Fruit fly (Drosophila melanogaster) whole organism, prepupa: ENCODE results near the gene N.
A peak's percentile ranks its signal among the peaks of the same experiment; 100 is the strongest.

Source experiments
- Blimp-1 ChIP-seq: fragments of 200-800 bp; sonication (Bioruptor generic); optimal IDR thresholded peaks from 3 replicates; lab custom pipeline; 2017; ENCODE audit warnings: missing biosample characterization, missing genetic modification characterization, mild to moderate bottlenecking, moderate library complexity, missing genetic modification reagents
- CG10631 ChIP-seq: fragments of 200-800 bp; sonication (Bioruptor generic); optimal IDR thresholded peaks from 2 replicates; lab custom pipeline; 2016; ENCODE audit warnings: missing biosample characterization, missing genetic modification characterization
- CG10669 ChIP-seq: fragments of 200-800 bp; sonication (Bioruptor generic); optimal IDR thresholded peaks from 3 replicates; lab custom pipeline; 2018; ENCODE audit warnings: missing biosample characterization, mild to moderate bottlenecking, missing genetic modification characterization, moderate library complexity
- CG11902 ChIP-seq: fragments of 200-800 bp; sonication (Bioruptor generic); optimal IDR thresholded peaks from 3 replicates; lab custom pipeline; 2016; ENCODE audit warnings: missing biosample characterization, missing genetic modification characterization
- CG15336 ChIP-seq: fragments of 200-800 bp; sonication (Bioruptor generic); IDR thresholded peaks from 2 replicates; pipeline ENCODE4 v1.3.6; 2022; ENCODE audit warnings: missing biosample characterization, missing genetic modification characterization
- CG1621 ChIP-seq: fragments of 200-800 bp; sonication (Bioruptor generic); optimal IDR thresholded peaks from 3 replicates; lab custom pipeline; 2018; ENCODE audit warnings: missing biosample characterization, mild to moderate bottlenecking, missing genetic modification characterization
- CG16779 ChIP-seq: fragments of 200-800 bp; sonication (Bioruptor generic); optimal IDR thresholded peaks from 3 replicates; lab custom pipeline; 2017; ENCODE audit warnings: missing biosample characterization, mild to moderate bottlenecking, missing genetic modification characterization
- CG3032 ChIP-seq: fragments of 200-800 bp; optimal IDR thresholded peaks from 2 replicates; lab custom pipeline; 2019; ENCODE audit warnings: missing biosample characterization, mild to moderate bottlenecking, missing genetic modification characterization, moderate library complexity
- CG31627 ChIP-seq: fragments of 200-800 bp; sonication (Bioruptor generic); optimal IDR thresholded peaks from 3 replicates; lab custom pipeline; 2016; ENCODE audit warnings: missing biosample characterization, missing genetic modification characterization
- CG32006 ChIP-seq: fragments of 200-800 bp; sonication (Bioruptor generic); optimal IDR thresholded peaks from 3 replicates; lab custom pipeline; 2017; ENCODE audit warnings: missing biosample characterization, mild to moderate bottlenecking, missing genetic modification characterization
- CG34406 ChIP-seq: fragments of 200-800 bp; sonication (Bioruptor generic); optimal IDR thresholded peaks from 3 replicates; lab custom pipeline; 2016; ENCODE audit warnings: missing biosample characterization, missing genetic modification characterization
- CG3919 ChIP-seq: fragments of 200-800 bp; sonication (Bioruptor generic); optimal IDR thresholded peaks from 3 replicates; lab custom pipeline; 2016; ENCODE audit warnings: missing biosample characterization, missing genetic modification characterization
- CG4318 ChIP-seq: fragments of 200-800 bp; sonication (Bioruptor generic); optimal IDR thresholded peaks from 3 replicates; lab custom pipeline; 2017; ENCODE audit warnings: missing biosample characterization, mild to moderate bottlenecking, missing genetic modification characterization
- CG6163 ChIP-seq: fragments of 200-800 bp; sonication (Bioruptor generic); IDR thresholded peaks from 3 replicates; pipeline ENCODE4 v1.3.6; 2022; ENCODE audit warnings: missing biosample characterization, missing genetic modification characterization
- CG6276 ChIP-seq: fragments of 200-800 bp; sonication (Bioruptor generic); optimal IDR thresholded peaks from 2 replicates; lab custom pipeline; 2017; ENCODE audit warnings: missing biosample characterization, mild to moderate bottlenecking, missing genetic modification characterization
- CG6854 ChIP-seq: fragments of 200-800 bp; sonication (Bioruptor generic); optimal IDR thresholded peaks from 2 replicates; lab custom pipeline; 2017; ENCODE audit warnings: missing biosample characterization, mild to moderate bottlenecking, missing genetic modification characterization
- CG7368 ChIP-seq: fragments of 200-800 bp; sonication (Bioruptor generic); optimal IDR thresholded peaks from 3 replicates; lab custom pipeline; 2016; ENCODE audit warnings: missing biosample characterization, missing genetic modification characterization
- CG8119 ChIP-seq: fragments of 200-800 bp; sonication (Bioruptor generic); IDR thresholded peaks from 3 replicates; pipeline ENCODE4 v1.3.6; 2022; ENCODE audit warnings: missing biosample characterization, missing genetic modification characterization
- CG8632 ChIP-seq: fragments of 200-800 bp; sonication (Bioruptor generic); optimal IDR thresholded peaks from 3 replicates; lab custom pipeline; 2016; ENCODE audit warnings: missing biosample characterization, missing genetic modification characterization
- CG9139 ChIP-seq: fragments of 200-800 bp; sonication (Bioruptor generic); optimal IDR thresholded peaks from 3 replicates; lab custom pipeline; 2017; ENCODE audit warnings: missing biosample characterization, mild to moderate bottlenecking, missing genetic modification characterization
- Eip78C ChIP-seq: fragments of 200-800 bp; sonication (Bioruptor generic); peaks from one replicate; lab custom pipeline; 2016; ENCODE audit warnings: missing biosample characterization, missing genetic modification characterization
- Eip93F ChIP-seq: fragments of 200-800 bp; sonication (Bioruptor generic); optimal IDR thresholded peaks from 2 replicates; lab custom pipeline; 2016; ENCODE audit warnings: missing biosample characterization, mild to moderate bottlenecking, missing genetic modification characterization
- Ets21C ChIP-seq: fragments of 200-800 bp; sonication (Bioruptor generic); optimal IDR thresholded peaks from 3 replicates; lab custom pipeline; 2016; ENCODE audit warnings: missing biosample characterization, missing genetic modification characterization
- Ets96B ChIP-seq: fragments of 200-800 bp; optimal IDR thresholded peaks from 2 replicates; lab custom pipeline; 2019; ENCODE audit warnings: missing biosample characterization, mild to moderate bottlenecking, missing genetic modification characterization, moderate library complexity
- Gug ChIP-seq: fragments of 200-800 bp; sonication (Bioruptor generic); IDR thresholded peaks from 2 replicates; pipeline ENCODE4 v1.3.6; 2022; ENCODE audit warnings: missing biosample characterization, missing genetic modification characterization
- Hr39 ChIP-seq: fragments of 200-800 bp; sonication (Bioruptor generic); optimal IDR thresholded peaks from 2 replicates; lab custom pipeline; 2016; ENCODE audit warnings: missing biosample characterization, missing genetic modification characterization
- Hr4 ChIP-seq: fragments of 200-800 bp; sonication (Bioruptor generic); optimal IDR thresholded peaks from 3 replicates; lab custom pipeline; 2016; ENCODE audit warnings: missing biosample characterization, missing genetic modification characterization
- Lpt ChIP-seq: fragments of 200-800 bp; sonication (Bioruptor generic); optimal IDR thresholded peaks from 3 replicates; lab custom pipeline; 2016; ENCODE audit warnings: missing biosample characterization, missing genetic modification characterization
- Met ChIP-seq: fragments of 200-800 bp; sonication (Bioruptor generic); optimal IDR thresholded peaks from 3 replicates; lab custom pipeline; 2016; ENCODE audit warnings: missing biosample characterization, missing genetic modification characterization
- OdsH ChIP-seq: fragments of 200-800 bp; sonication (Bioruptor generic); optimal IDR thresholded peaks from 3 replicates; lab custom pipeline; 2016; ENCODE audit warnings: missing biosample characterization, missing genetic modification characterization
- Smox ChIP-seq: fragments of 200-800 bp; sonication (Bioruptor generic); optimal IDR thresholded peaks from 3 replicates; lab custom pipeline; 2016; ENCODE audit warnings: missing biosample characterization, missing genetic modification characterization
- Sox102F ChIP-seq: fragments of 200-800 bp; sonication (Bioruptor generic); optimal IDR thresholded peaks from 2 replicates; lab custom pipeline; 2016; ENCODE audit warnings: missing biosample characterization, mild to moderate bottlenecking, missing genetic modification characterization
- Sox14 ChIP-seq: fragments of 200-800 bp; sonication (Bioruptor generic); optimal IDR thresholded peaks from 3 replicates; lab custom pipeline; 2016; ENCODE audit warnings: missing biosample characterization, missing genetic modification characterization
- achi ChIP-seq: fragments of 200-800 bp; sonication (Bioruptor generic); optimal IDR thresholded peaks from 3 replicates; lab custom pipeline; 2016; ENCODE audit warnings: missing biosample characterization, missing genetic modification characterization
- acj6 ChIP-seq: fragments of 200-800 bp; sonication (Bioruptor generic); optimal IDR thresholded peaks from 3 replicates; lab custom pipeline; 2016; ENCODE audit warnings: missing biosample characterization, missing genetic modification characterization
- cyc ChIP-seq: fragments of 200-800 bp; sonication (Bioruptor generic); optimal IDR thresholded peaks from 3 replicates; lab custom pipeline; 2016; ENCODE audit warnings: missing biosample characterization, missing genetic modification characterization
- dsx ChIP-seq: fragments of 200-800 bp; optimal IDR thresholded peaks from 3 replicates; lab custom pipeline; 2019; ENCODE audit warnings: missing biosample characterization, mild to moderate bottlenecking, missing genetic modification characterization, moderate library complexity; ENCODE audit not compliant: poor library complexity, severe bottlenecking
- eg ChIP-seq: fragments of 200-800 bp; sonication (Bioruptor generic); IDR thresholded peaks from 3 replicates; pipeline ENCODE4 v1.3.6; 2022; ENCODE audit warnings: missing biosample characterization, missing genetic modification characterization
- esn ChIP-seq: fragments of 200-800 bp; sonication (Bioruptor generic); optimal IDR thresholded peaks from 2 replicates; lab custom pipeline; 2016; ENCODE audit warnings: missing biosample characterization, mild to moderate bottlenecking, missing genetic modification characterization, moderate library complexity
- fd59A ChIP-seq: fragments of 200-800 bp; sonication (Bioruptor generic); optimal IDR thresholded peaks from 2 replicates; lab custom pipeline; 2017; ENCODE audit warnings: missing biosample characterization, mild to moderate bottlenecking, missing genetic modification characterization, missing genetic modification reagents
- fd85E ChIP-seq: fragments of 200-800 bp; sonication (Bioruptor generic); optimal IDR thresholded peaks from 3 replicates; lab custom pipeline; 2016; ENCODE audit warnings: missing biosample characterization, missing genetic modification characterization
- fkh ChIP-seq: fragments of 200-800 bp; sonication (Bioruptor generic); optimal IDR thresholded peaks from 3 replicates; lab custom pipeline; 2017; ENCODE audit warnings: missing biosample characterization, mild to moderate bottlenecking, missing genetic modification characterization, moderate library complexity
- pdm3 ChIP-seq: fragments of 200-800 bp; sonication (Bioruptor generic); optimal IDR thresholded peaks from 3 replicates; lab custom pipeline; 2016; ENCODE audit warnings: missing biosample characterization, missing genetic modification characterization
- salr ChIP-seq, 2 experiments: fragments of 200-800 bp; sonication (Bioruptor generic); optimal IDR thresholded peaks; 3 replicates each; lab custom pipeline; 2016 to 2018; ENCODE audit warnings: missing biosample characterization in 2 of 2, missing genetic modification characterization in 2 of 2, mild to moderate bottlenecking in 1 of 2
- ss ChIP-seq, 2 experiments: fragments of 200-800 bp; sonication (Bioruptor generic); optimal IDR thresholded peaks; 2 replicates in 1 of 2; 3 replicates in 1 of 2; lab custom pipeline; 2017 to 2018; ENCODE audit warnings: mild to moderate bottlenecking in 2 of 2, missing biosample characterization in 2 of 2, missing genetic modification characterization in 2 of 2, moderate library complexity in 1 of 2
- svp ChIP-seq: fragments of 200-800 bp; sonication (Bioruptor generic); peaks from one replicate; lab custom pipeline; 2016; ENCODE audit warnings: missing biosample characterization, missing genetic modification characterization
- topi ChIP-seq: fragments of 200-800 bp; sonication (Bioruptor generic); optimal IDR thresholded peaks from 3 replicates; lab custom pipeline; 2016; ENCODE audit warnings: missing biosample characterization, missing genetic modification characterization

Gene N

dm6 chrX:3193774-3194173 is 59.1 kb downstream of the N start:
- TF ChIP-seq Blimp-1 (GFP tag; lab: Kevin White, UChicago) (no peak), Eip78C (GFP tag; lab: Kevin White, UChicago) (peak; percentile 43), CG4318 (no peak), ss (GFP tag; optimal IDR thresholded peaks at IDR 0.05; lab: Kevin White, UChicago) (no peak), svp (GFP tag; lab: Kevin White, UChicago) (peak; percentile 34)

dm6 chrX:3205887-3206794 is 71.5 kb downstream of the N start:
- TF ChIP-seq esn (GFP tag; lab: Kevin White, UChicago) (peak; percentile 52), dsx (GFP tag; lab: Kevin White, UChicago) (no peak), CG32006 (GFP tag; lab: Kevin White, UChicago) (peak; percentile 32), CG8632 (GFP tag; lab: Kevin White, UChicago) (peak; percentile 26), CG10631 (peak; percentile 27), Sox102F (GFP tag; lab: Kevin White, UChicago) (peak; percentile 48), Hr4 (GFP tag; lab: Kevin White, UChicago) (peak; percentile 44), CG15336 (GFP tag; lab: Robert Waterston, UW) (peak; percentile 7; the same call in 1 of the 2 replicates), CG6276 (peak; percentile 19), CG8119 (GFP tag; lab: Robert Waterston, UW) (peak; percentile 55; the same call in 2 of the 3 replicates), Gug (0 out of 2 replicates have a peak, but pooled peaks have one; percentile 17), CG4318 (no peak), fd59A (peak; percentile 9), cyc (GFP tag; lab: Kevin White, UChicago) (peak; percentile 45), Ets21C (peak; percentile 31), CG11902 (GFP tag; lab: Kevin White, UChicago) (peak; percentile 22), topi (GFP tag; lab: Kevin White, UChicago) (peak; percentile 52), CG6163 (GFP tag; lab: Robert Waterston, UW) (peak; percentile 79), CG1621 (tag; lab: Kevin White, UChicago) (no peak), CG9139 (GFP tag; lab: Kevin White, UChicago) (no peak), achi (GFP tag; lab: Kevin White, UChicago) (peak; percentile 60), salr (GFP tag; optimal IDR thresholded peaks at IDR 0.05; lab: Kevin White, UChicago) (peak in 1 of 2 experiments; percentile 26), Eip78C (GFP tag; lab: Kevin White, UChicago) (peak; percentile 87), Blimp-1 (GFP tag; lab: Kevin White, UChicago) (no peak), CG31627 (GFP tag; lab: Kevin White, UChicago) (peak; percentile 41), Ets96B (tag; lab: Kevin White, UChicago) (peak; percentile 17), CG34406 (GFP tag; lab: Kevin White, UChicago) (peak; percentile 30), pdm3 (GFP tag; lab: Kevin White, UChicago) (peak; percentile 33), Smox (GFP tag; lab: Kevin White, UChicago) (peak; percentile 57), Sox14 (GFP tag; lab: Kevin White, UChicago) (peak; percentile 28), fkh (no peak), fd85E (peak; percentile 31), OdsH (GFP tag; lab: Kevin White, UChicago) (peak; percentile 41), CG16779 (no peak), eg (GFP tag; lab: Robert Waterston, UW) (peak; percentile 69), acj6 (GFP tag; lab: Kevin White, UChicago) (peak; percentile 51), Met (GFP tag; lab: Kevin White, UChicago) (peak; percentile 59), CG3032 (tag; lab: Kevin White, UChicago) (no peak), Eip93F (no peak), CG3919 (GFP tag; lab: Kevin White, UChicago) (peak; percentile 57), CG10669 (GFP tag; lab: Kevin White, UChicago) (peak; percentile 47), Lpt (GFP tag; lab: Kevin White, UChicago) (no peak), Hr39 (GFP tag; lab: Kevin White, UChicago) (peak; percentile 36), CG6854 (GFP tag; lab: Kevin White, UChicago) (no peak), ss (GFP tag; optimal IDR thresholded peaks at IDR 0.05; lab: Kevin White, UChicago) (no peak), CG7368 (GFP tag; lab: Kevin White, UChicago) (peak; percentile 64), svp (GFP tag; lab: Kevin White, UChicago) (peak; percentile 71)
